Worm (Caenorhabditis elegans): ENCODE measurements around the gene cutl-23.

DNA sequence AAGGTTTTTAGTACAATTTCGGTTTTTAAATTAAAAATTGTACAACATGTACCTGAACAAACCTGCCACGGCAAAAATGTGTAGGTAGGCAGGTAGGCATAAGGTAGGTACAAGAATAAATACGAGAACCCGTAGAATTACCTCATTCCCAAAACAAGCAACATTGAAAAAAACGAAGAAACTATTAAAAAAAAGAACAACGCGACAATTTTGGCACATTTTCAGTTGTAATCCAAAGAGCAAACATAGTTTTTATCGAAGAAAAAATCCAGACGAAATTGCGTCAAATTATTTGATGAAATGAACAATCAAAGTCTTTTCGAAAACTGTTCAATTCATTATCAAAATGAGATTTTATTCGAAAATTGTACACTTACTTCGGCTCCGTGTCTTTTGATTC is 29.3 kb upstream of the cutl-23 start, which contains the start of gene B0244.16:
- TF ChIP-seq F33H1.4 (GFP tag; IDR thresholded peaks at IDR 0.05) = no peak
- no peak for TF ChIP-seq B0261.1 (tag; optimal IDR thresholded peaks at IDR 0.05)
- no peak for TF ChIP-seq F55B11.4 (tag; optimal IDR thresholded peaks at IDR 0.05; ENCODE audit: borderline replicate concordance, insufficient read depth)
- no peak for TF ChIP-seq F22D6.2 (tag; optimal IDR thresholded peaks at IDR 0.05)
- TF ChIP-seq lin-35 (GFP tag; optimal IDR thresholded peaks at IDR 0.05) = no peak
- TF ChIP-seq T26A5.8 (tag; optimal IDR thresholded peaks at IDR 0.05) = no peak
- no peak for TF ChIP-seq nhr-120 (GFP tag; IDR thresholded peaks at IDR 0.05)
- no peak for TF ChIP-seq ama-1 (optimal IDR thresholded peaks at IDR 0.05)
- TF ChIP-seq ama-1 (GFP tag; optimal IDR thresholded peaks at IDR 0.05) = no peak
- TF ChIP-seq unc-62 (GFP tag; optimal IDR thresholded peaks at IDR 0.05) = no peak
- no peak for TF ChIP-seq mcd-1 (GFP tag; IDR thresholded peaks at IDR 0.05)
- TF ChIP-seq bed-2 (GFP tag; IDR thresholded peaks at IDR 0.05) = no peak
- TF ChIP-seq pha-4 (tag; optimal IDR thresholded peaks at IDR 0.05) = no peak
- TF ChIP-seq pbrm-1 (GFP tag; IDR thresholded peaks at IDR 0.05) = no peak
- TF ChIP-seq snpc-3.4 (tag; optimal IDR thresholded peaks at IDR 0.05) = no peak
